Worm (Caenorhabditis elegans) whole organism, L4 larva: ENCODE measurements around the gene pud-1.2.

Experiments used
- F49E8.2 ChIP-seq: sonication (generic microtip); optimal IDR thresholded peaks from 2 replicates; lab custom pipeline; 2016; ENCODE audit warnings: missing compliant biosample characterization, mild to moderate bottlenecking, missing genetic modification characterization, borderline replicate concordance
- hmg-1.1 ChIP-seq: fragments of 200-800 bp; sonication (Bioruptor generic); IDR thresholded peaks from 2 replicates; pipeline ENCODE4 v1.3.6; 2022; ENCODE audit warnings: missing genetic modification reagents, missing genetic modification characterization, missing compliant biosample characterization
- nhr-11 ChIP-seq: fragments of 150-350 bp; optimal IDR thresholded peaks from 2 replicates; lab custom pipeline; 2014; ENCODE audit warnings: missing biosample characterization, missing genetic modification characterization
- nhr-28 ChIP-seq: fragments of 150-350 bp; optimal IDR thresholded peaks from 2 replicates; lab custom pipeline; 2014; ENCODE audit warnings: missing biosample characterization, missing genetic modification characterization

- no peak for TF ChIP-seq nhr-11 (tag; lab: Kevin White, UChicago)
- no peak for TF ChIP-seq nhr-28 (tag; lab: Kevin White, UChicago)
- no peak for TF ChIP-seq hmg-1.1 (GFP tag; lab: Robert Waterston, UW)
- no peak for TF ChIP-seq F49E8.2 (tag; lab: Kevin White, UChicago)
These were observed 18.9 kb upstream of the pud-1.2 start, which contains the start of gene irld-30 for ce11 chrV:2341285-2341684.
